Worm (Caenorhabditis elegans) whole organism, L1 larva: ENCODE data around the gene F07H5.13.
A peak's percentile ranks its signal among the peaks of the same experiment; 100 is the strongest.

ENCODE experiments used
- C16A3.4 ChIP-seq: fragments of 150-350 bp; optimal IDR thresholded peaks from 2 replicates; lab custom pipeline; 2014; ENCODE audit warnings: missing biosample characterization, missing genetic modification characterization
- Y116A8C.19 ChIP-seq: sonication (generic microtip); optimal IDR thresholded peaks from 2 replicates; lab custom pipeline; 2016; ENCODE audit warnings: missing compliant biosample characterization, missing genetic modification characterization, borderline replicate concordance
- aha-1 ChIP-seq: fragments of 150-350 bp; optimal IDR thresholded peaks from 2 replicates; lab custom pipeline; 2014; ENCODE audit warnings: missing biosample characterization, missing genetic modification characterization
- ceh-82 ChIP-seq, 3 experiments: fragments of 150-350 bp in 1 of 3; sonication (generic microtip) in 2 of 3; optimal IDR thresholded peaks; 2 replicates each; lab custom pipeline; 2014 to 2017; ENCODE audit warnings: missing biosample characterization in 3 of 3, missing genetic modification characterization in 3 of 3
- ces-1 ChIP-seq: fragments of 150-350 bp; optimal IDR thresholded peaks from 2 replicates; lab custom pipeline; 2014; ENCODE audit warnings: missing biosample characterization, missing genetic modification reagents, missing genetic modification characterization
- fkh-10 ChIP-seq: sonication (generic microtip); optimal IDR thresholded peaks from 2 replicates; lab custom pipeline; 2017; ENCODE audit warnings: missing biosample characterization, missing genetic modification reagents, missing genetic modification characterization
- mab-9 ChIP-seq: fragments of 200-800 bp; sonication (Bioruptor generic); IDR thresholded peaks from 2 replicates; pipeline ENCODE4 v1.3.6; 2022; ENCODE audit warnings: missing genetic modification reagents, missing genetic modification characterization, missing compliant biosample characterization
- mep-1 ChIP-seq: fragments of 150-350 bp; optimal IDR thresholded peaks from 2 replicates; lab custom pipeline; 2014; ENCODE audit warnings: missing biosample characterization, missing genetic modification characterization
- nhr-12 ChIP-seq: sonication (generic microtip); optimal IDR thresholded peaks from 2 replicates; lab custom pipeline; 2017; ENCODE audit warnings: missing biosample characterization, missing genetic modification characterization
- nhr-237 ChIP-seq: fragments of 150-350 bp; optimal IDR thresholded peaks from 2 replicates; lab custom pipeline; 2014; ENCODE audit warnings: missing biosample characterization, missing genetic modification characterization
- nhr-85 ChIP-seq: sonication (generic microtip); peaks from one replicate; lab custom pipeline; 2016; ENCODE audit warnings: missing genetic modification characterization, inconsistent platforms, missing compliant biosample characterization
- snpc-4 ChIP-seq: fragments of 150-350 bp; optimal IDR thresholded peaks from 2 replicates; lab custom pipeline; 2014; ENCODE audit warnings: missing biosample characterization, missing genetic modification characterization
- sptf-1 ChIP-seq: fragments of 150-350 bp; optimal IDR thresholded peaks from 2 replicates; lab custom pipeline; 2014; ENCODE audit warnings: missing biosample characterization, missing genetic modification characterization
- unc-62 ChIP-seq: fragments of 150-350 bp; optimal IDR thresholded peaks from 2 replicates; lab custom pipeline; 2014; ENCODE audit warnings: missing biosample characterization, missing genetic modification reagents, missing genetic modification characterization

DNA sequence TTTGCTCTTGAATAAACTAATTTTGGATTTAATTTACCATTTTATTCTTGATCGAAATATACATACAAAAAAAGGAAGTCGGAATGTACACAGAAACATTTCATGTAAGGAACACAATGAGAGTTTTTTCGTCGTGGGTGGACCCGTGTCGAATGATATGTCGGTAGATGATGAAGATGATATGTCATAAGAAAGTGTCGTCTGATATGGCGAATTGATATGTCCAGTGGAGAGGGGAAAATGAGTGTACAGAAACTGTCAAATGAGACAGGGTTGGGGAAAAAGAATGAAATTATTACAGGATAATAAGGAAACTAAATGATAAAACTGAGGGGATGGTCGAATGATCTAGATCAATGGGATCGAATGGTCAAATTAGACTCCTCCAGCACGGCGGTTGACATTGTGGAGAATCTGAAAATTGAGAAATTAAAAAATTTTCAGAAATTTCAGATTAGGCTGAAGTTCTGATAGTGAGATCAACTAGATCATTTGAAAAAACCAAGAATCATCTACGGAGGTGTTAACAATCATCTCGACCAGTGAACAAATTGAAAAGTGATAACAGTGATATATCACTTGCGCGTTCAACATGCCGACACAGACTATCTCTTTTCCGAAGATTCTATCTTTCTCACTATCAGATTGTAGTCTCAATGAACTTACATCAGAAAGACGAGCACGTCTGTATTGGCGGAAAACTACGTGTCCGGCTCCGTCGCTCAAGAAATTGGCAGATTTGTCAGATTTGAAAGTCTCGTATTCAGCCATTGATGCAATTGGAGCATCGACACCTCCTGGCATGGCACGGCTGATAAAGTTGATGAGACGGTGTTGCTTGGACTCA lies 30.0 kb downstream of the F07H5.13 start:
- TF ChIP-seq nhr-12 (tag; lab: Kevin White, UChicago) (no peak), unc-62 (no peak), snpc-4 (no peak), mab-9 (GFP tag; lab: Robert Waterston, UW) (no peak), C16A3.4 (tag; lab: Kevin White, UChicago) (no peak), ces-1 (no peak), ceh-82 (tag; optimal IDR thresholded peaks at IDR 0.05; lab: Kevin White, UChicago) (no peak), aha-1 (tag; lab: Kevin White, UChicago) (no peak), nhr-237 (tag; lab: Kevin White, UChicago) (no peak), mep-1 (tag; lab: Kevin White, UChicago) (no peak), nhr-85 (tag; lab: Kevin White, UChicago) (peak; percentile 73), sptf-1 (tag; lab: Kevin White, UChicago) (no peak), fkh-10 (GFP tag; lab: Kevin White, UChicago) (no peak), Y116A8C.19 (tag; lab: Kevin White, UChicago) (no peak)
